Fruit fly (Drosophila melanogaster) whole organism, adult: Measurements from ENCODE around the gene tyf.

Experiments used
- Hr96 ChIP-seq: fragments of 200-800 bp; sonication (Bioruptor generic); optimal IDR thresholded peaks from 2 replicates; lab custom pipeline; 2016; ENCODE audit warnings: missing biosample characterization, missing genetic modification characterization
- Mnt ChIP-seq: fragments of 200-800 bp; sonication (Bioruptor generic); optimal IDR thresholded peaks from 2 replicates; lab custom pipeline; 2016; ENCODE audit warnings: missing biosample characterization, mild to moderate bottlenecking, missing genetic modification characterization
- kay ChIP-seq: fragments of 200-800 bp; sonication (Bioruptor generic); peaks from one replicate; lab custom pipeline; 2016; ENCODE audit warnings: missing biosample characterization, missing genetic modification characterization, borderline replicate concordance
- toe ChIP-seq: fragments of 200-800 bp; sonication (Bioruptor generic); optimal IDR thresholded peaks from 2 replicates; lab custom pipeline; 2016; ENCODE audit warnings: missing biosample characterization, missing genetic modification characterization

dm6 chrX:4108114-4108439 is 8.7 kb upstream of the tyf start:
- no peak for TF ChIP-seq Hr96
- no peak for TF ChIP-seq Mnt (GFP tag; lab: Kevin White, UChicago)
- no peak for TF ChIP-seq toe
- TF ChIP-seq kay (GFP tag; lab: Kevin White, UChicago) = no peak
